Worm (Caenorhabditis elegans) whole organism, L3 larva: ENCODE data around the gene Y71H2AM.6.

Source experiments
- R02D3.7 ChIP-seq: fragments of 150-350 bp; optimal IDR thresholded peaks from 2 replicates; lab custom pipeline; 2014; ENCODE audit warnings: missing biosample characterization, missing genetic modification characterization
- aly-2 ChIP-seq: fragments of 150-350 bp; optimal IDR thresholded peaks from 2 replicates; lab custom pipeline; 2014; ENCODE audit warnings: missing biosample characterization, missing genetic modification characterization
- ama-1 ChIP-seq: fragments of 150-350 bp; optimal IDR thresholded peaks from 2 replicates; lab custom pipeline; 2018
- ceh-28 ChIP-seq: fragments of 150-350 bp; optimal IDR thresholded peaks from 2 replicates; lab custom pipeline; 2014; ENCODE audit warnings: missing biosample characterization, missing genetic modification reagents, missing genetic modification characterization
- ceh-9 ChIP-seq: sonication (generic microtip); optimal IDR thresholded peaks from 2 replicates; lab custom pipeline; 2018; ENCODE audit warnings: missing biosample characterization, missing genetic modification characterization
- daf-12 ChIP-seq: fragments of 150-350 bp; optimal IDR thresholded peaks from 2 replicates; lab custom pipeline; 2014; ENCODE audit warnings: missing biosample characterization, missing genetic modification reagents, missing genetic modification characterization
- egl-27 ChIP-seq: sonication (generic microtip); optimal IDR thresholded peaks from 4 replicates; lab custom pipeline; 2017; ENCODE audit warnings: missing biosample characterization, missing genetic modification reagents, missing genetic modification characterization
- egl-5 ChIP-seq: fragments of 150-350 bp; optimal IDR thresholded peaks from 2 replicates; lab custom pipeline; 2017; ENCODE audit warnings: missing biosample characterization, missing genetic modification reagents, missing genetic modification characterization, inconsistent platforms
- elt-1 ChIP-seq: fragments of 150-350 bp; optimal IDR thresholded peaks from 2 replicates; lab custom pipeline; 2014; ENCODE audit warnings: missing biosample characterization, missing genetic modification characterization
- elt-2 ChIP-seq: sonication (generic microtip); optimal IDR thresholded peaks from 2 replicates; lab custom pipeline; 2016; ENCODE audit warnings: missing genetic modification reagents, mild to moderate bottlenecking, missing genetic modification characterization, missing compliant biosample characterization
- elt-3 ChIP-seq, 3 experiments: fragments of 150-350 bp in 1 of 3; sonication (generic microtip) in 2 of 3; optimal IDR thresholded peaks; 2 replicates in 2 of 3; 4 replicates in 1 of 3; lab custom pipeline; 2014 to 2017; ENCODE audit warnings: missing biosample characterization in 3 of 3, missing genetic modification characterization in 3 of 3
- fkh-10 ChIP-seq: sonication (generic microtip); optimal IDR thresholded peaks from 2 replicates; lab custom pipeline; 2017; ENCODE audit warnings: missing biosample characterization, missing genetic modification reagents, missing genetic modification characterization
- fkh-2 ChIP-seq: fragments of 150-350 bp; optimal IDR thresholded peaks from 2 replicates; lab custom pipeline; 2014; ENCODE audit warnings: missing biosample characterization, missing genetic modification reagents, missing genetic modification characterization
- fos-1 ChIP-seq: fragments of 150-350 bp; optimal IDR thresholded peaks from 2 replicates; lab custom pipeline; 2014; ENCODE audit warnings: missing biosample characterization, missing genetic modification characterization
- hmg-11 ChIP-seq: sonication (generic microtip); optimal IDR thresholded peaks from 2 replicates; lab custom pipeline; 2016; ENCODE audit warnings: missing genetic modification characterization, missing compliant biosample characterization
- jun-1 ChIP-seq: fragments of 150-350 bp; optimal IDR thresholded peaks from 2 replicates; lab custom pipeline; 2014; ENCODE audit warnings: missing biosample characterization, missing genetic modification reagents, missing genetic modification characterization
- lin-15B ChIP-seq: fragments of 150-350 bp; optimal IDR thresholded peaks from 2 replicates; lab custom pipeline; 2014; ENCODE audit warnings: missing biosample characterization, missing genetic modification characterization
- lin-39 ChIP-seq: fragments of 150-350 bp; optimal IDR thresholded peaks from 2 replicates; lab custom pipeline; 2018; ENCODE audit warnings: missing biosample characterization, missing genetic modification reagents, missing genetic modification characterization
- lsy-12 ChIP-seq: sonication (generic microtip); optimal IDR thresholded peaks from 2 replicates; lab custom pipeline; 2016; ENCODE audit warnings: mild to moderate bottlenecking, missing genetic modification characterization, missing compliant biosample characterization
- mdl-1 ChIP-seq: fragments of 150-350 bp; optimal IDR thresholded peaks from 2 replicates; lab custom pipeline; 2014; ENCODE audit warnings: missing biosample characterization, missing genetic modification characterization
- nfya-1 ChIP-seq: sonication (generic microtip); optimal IDR thresholded peaks from 2 replicates; lab custom pipeline; 2017; ENCODE audit warnings: missing genetic modification characterization, mild to moderate bottlenecking, missing compliant biosample characterization, antibody characterized with exemption, moderate library complexity; ENCODE audit not compliant: insufficient read depth
- nhr-11 ChIP-seq: fragments of 150-350 bp; optimal IDR thresholded peaks from 2 replicates; lab custom pipeline; 2014; ENCODE audit warnings: missing biosample characterization, missing genetic modification characterization
- nhr-12 ChIP-seq: fragments of 150-350 bp; optimal IDR thresholded peaks from 2 replicates; lab custom pipeline; 2014; ENCODE audit warnings: missing biosample characterization, missing genetic modification characterization
- nhr-23 ChIP-seq: fragments of 150-350 bp; optimal IDR thresholded peaks from 2 replicates; lab custom pipeline; 2014; ENCODE audit warnings: missing biosample characterization, missing genetic modification reagents, missing genetic modification characterization
- nhr-237 ChIP-seq: fragments of 150-350 bp; optimal IDR thresholded peaks from 2 replicates; lab custom pipeline; 2014; ENCODE audit warnings: missing biosample characterization, missing genetic modification characterization
- nhr-25 ChIP-seq: sonication (generic microtip); optimal IDR thresholded peaks from 2 replicates; lab custom pipeline; 2017; ENCODE audit warnings: missing biosample characterization, missing genetic modification characterization
- nhr-28 ChIP-seq: fragments of 150-350 bp; optimal IDR thresholded peaks from 2 replicates; lab custom pipeline; 2014; ENCODE audit warnings: missing biosample characterization, missing genetic modification characterization
- nhr-43 ChIP-seq: sonication (generic microtip); optimal IDR thresholded peaks from 2 replicates; lab custom pipeline; 2016; ENCODE audit warnings: mild to moderate bottlenecking, missing genetic modification characterization, missing compliant biosample characterization; ENCODE audit not compliant: poor library complexity, severe bottlenecking
- nhr-67 ChIP-seq: fragments of 150-350 bp; optimal IDR thresholded peaks from 2 replicates; lab custom pipeline; 2014; ENCODE audit warnings: missing biosample characterization, missing genetic modification characterization
- nhr-76 ChIP-seq: fragments of 150-350 bp; sonication (generic microtip); optimal IDR thresholded peaks from 5 replicates; lab custom pipeline; 2014; ENCODE audit warnings: missing biosample characterization, missing genetic modification characterization
- nhr-77 ChIP-seq: fragments of 150-350 bp; optimal IDR thresholded peaks from 2 replicates; lab custom pipeline; 2014; ENCODE audit warnings: missing biosample characterization, missing genetic modification characterization
- pha-4 ChIP-seq: fragments of 150-350 bp; optimal IDR thresholded peaks from 2 replicates; lab custom pipeline; 2014; ENCODE audit warnings: missing biosample characterization, missing genetic modification reagents, missing genetic modification characterization
- pqm-1 ChIP-seq: fragments of 150-350 bp; optimal IDR thresholded peaks from 2 replicates; lab custom pipeline; 2017; ENCODE audit warnings: missing biosample characterization, missing genetic modification characterization, inconsistent platforms
- sea-2 ChIP-seq: fragments of 150-350 bp; sonication (generic microtip); optimal IDR thresholded peaks from 4 replicates; lab custom pipeline; 2014; ENCODE audit warnings: missing biosample characterization, missing genetic modification reagents, missing genetic modification characterization
- skn-1 ChIP-seq: fragments of 150-350 bp; optimal IDR thresholded peaks from 2 replicates; lab custom pipeline; 2014; ENCODE audit warnings: missing biosample characterization, missing genetic modification characterization
- snpc-4 ChIP-seq: fragments of 150-350 bp; optimal IDR thresholded peaks from 2 replicates; lab custom pipeline; 2014; ENCODE audit warnings: missing biosample characterization, missing genetic modification characterization
- tbx-2 ChIP-seq: sonication (generic microtip); optimal IDR thresholded peaks from 2 replicates; lab custom pipeline; 2016; ENCODE audit warnings: mild to moderate bottlenecking, missing genetic modification characterization, missing compliant biosample characterization
- unc-39 ChIP-seq: sonication (generic microtip); optimal IDR thresholded peaks from 4 replicates; lab custom pipeline; 2017; ENCODE audit warnings: missing biosample characterization, missing genetic modification characterization
- unc-62 ChIP-seq: fragments of 150-350 bp; sonication (generic microtip); optimal IDR thresholded peaks from 4 replicates; lab custom pipeline; 2014; ENCODE audit warnings: missing biosample characterization, missing genetic modification reagents, missing genetic modification characterization
- zag-1 ChIP-seq: fragments of 150-350 bp; optimal IDR thresholded peaks from 2 replicates; lab custom pipeline; 2014; ENCODE audit warnings: missing biosample characterization, missing genetic modification characterization
- ztf-11 ChIP-seq: fragments of 150-350 bp; optimal IDR thresholded peaks from 2 replicates; lab custom pipeline; 2014; ENCODE audit warnings: missing biosample characterization, missing genetic modification characterization
- ztf-4 ChIP-seq: fragments of 150-350 bp; optimal IDR thresholded peaks from 2 replicates; lab custom pipeline; 2014; ENCODE audit warnings: missing biosample characterization, missing genetic modification characterization

Y71H2AM.6 gene

DNA sequence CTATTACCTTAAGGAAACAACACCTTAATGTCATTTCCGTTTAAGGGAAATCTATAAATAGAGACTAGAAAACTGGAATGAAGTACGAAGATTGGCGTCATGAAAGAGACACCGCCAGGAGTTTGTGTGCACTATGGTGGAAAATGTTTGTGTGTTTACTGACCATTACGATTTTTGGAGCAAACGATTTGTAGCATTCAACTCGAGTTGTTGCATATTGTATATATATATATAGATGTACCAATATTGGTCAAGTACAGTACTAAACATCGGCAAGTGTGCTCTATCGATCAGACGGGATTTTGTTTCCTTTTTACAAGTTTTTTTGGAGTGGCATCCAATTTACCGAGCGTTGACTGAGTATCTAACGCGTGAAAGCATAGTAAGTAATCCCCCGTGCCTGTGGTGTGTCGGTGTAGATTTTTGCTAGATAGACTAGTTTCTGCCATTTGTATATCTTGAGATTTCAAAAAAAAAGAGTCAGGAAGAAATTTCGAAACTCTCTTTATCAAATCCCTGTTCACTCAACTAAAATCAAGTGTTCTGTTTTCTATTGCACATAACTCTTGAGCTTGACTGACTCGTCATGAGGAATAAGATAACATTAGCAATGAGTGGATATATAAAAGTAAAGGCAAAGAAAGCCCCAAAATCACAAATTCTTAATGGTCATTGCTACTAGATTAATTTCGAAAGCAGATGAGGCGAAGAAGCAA is 21.1 kb downstream of the Y71H2AM.6 start, which contains the start of the genes twk-45 and Y71H2AM.25:
twk-45 (minus strand) TSS at position 101 of the 716 bp plus-strand sequence.
Y71H2AM.25 (plus strand) TSS at position 666 of the 716 bp plus-strand sequence.
- TF ChIP-seq nhr-25 (no peak), ztf-11 (tag; lab: Kevin White, UChicago) (no peak), nhr-76 (no peak), egl-5 (no peak), nhr-12 (no peak), tbx-2 (no peak), unc-62 (GFP tag; lab: Kevin White, UChicago) (no peak), snpc-4 (tag; lab: Kevin White, UChicago) (no peak), daf-12 (tag; lab: Kevin White, UChicago) (no peak), nfya-1 (tag; lab: Kevin White, UChicago) (no peak), mdl-1 (tag; lab: Kevin White, UChicago) (no peak), lin-39 (tag; lab: Kevin White, UChicago) (no peak), ceh-28 (no peak), nhr-23 (no peak), R02D3.7 (no peak), nhr-11 (tag; lab: Kevin White, UChicago) (no peak), nhr-237 (tag; lab: Kevin White, UChicago) (no peak), aly-2 (tag; lab: Kevin White, UChicago) (no peak), fkh-2 (tag; lab: Kevin White, UChicago) (no peak), lin-15B (tag; lab: Kevin White, UChicago) (no peak)
- TF ChIP-seq, all 47 proteins: peak for 0

DNA sequence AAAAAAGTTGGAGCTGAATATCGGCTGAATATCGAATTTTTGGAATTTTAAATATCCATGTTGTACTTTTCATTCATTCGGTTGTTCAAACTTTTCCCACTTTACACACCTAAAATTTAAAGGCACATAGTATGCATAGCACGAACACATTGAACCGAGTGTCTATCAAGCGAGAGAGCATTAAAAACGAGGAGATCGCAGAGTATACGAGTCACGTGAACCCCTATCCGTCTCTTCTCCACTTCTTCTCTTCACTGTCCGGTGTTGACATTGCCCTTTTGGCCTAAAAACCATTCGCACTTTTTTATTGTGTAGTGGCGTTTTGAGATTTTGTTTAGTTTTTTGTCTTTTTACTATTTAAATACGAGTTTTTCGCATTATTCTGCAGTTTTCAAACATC is 23.6 kb downstream of the Y71H2AM.6 start:
- TF ChIP-seq sea-2 (GFP tag; lab: Kevin White, UChicago) (no peak), R02D3.7 (no peak), ama-1 (no peak), ceh-9 (tag; lab: Kevin White, UChicago) (no peak), nhr-23 (peak; percentile 81), nhr-12 (no peak), ceh-28 (no peak), unc-62 (GFP tag; lab: Kevin White, UChicago) (no peak), nhr-28 (tag; lab: Kevin White, UChicago) (no peak), pha-4 (tag; lab: Kevin White, UChicago) (peak; percentile 96), fos-1 (tag; lab: Kevin White, UChicago) (no peak), nhr-25 (peak; percentile 61), unc-39 (tag; lab: Kevin White, UChicago) (no peak), fkh-2 (tag; lab: Kevin White, UChicago) (peak; percentile 45), elt-3 (tag; optimal IDR thresholded peaks at IDR 0.05; lab: Kevin White, UChicago) (no peak), daf-12 (tag; lab: Kevin White, UChicago) (no peak), ztf-11 (tag; lab: Kevin White, UChicago) (no peak), jun-1 (no peak), nfya-1 (tag; lab: Kevin White, UChicago) (peak; percentile 72), elt-1 (tag; lab: Kevin White, UChicago) (no peak), zag-1 (tag; lab: Kevin White, UChicago) (no peak), skn-1 (tag; lab: Kevin White, UChicago) (no peak), nhr-11 (tag; lab: Kevin White, UChicago) (no peak), nhr-76 (no peak), nhr-67 (tag; lab: Kevin White, UChicago) (no peak), ztf-4 (no peak), egl-27 (tag; lab: Kevin White, UChicago) (no peak), egl-5 (no peak), nhr-43 (tag; lab: Kevin White, UChicago) (peak; percentile 15), nhr-77 (tag; lab: Kevin White, UChicago) (no peak), lin-15B (tag; lab: Kevin White, UChicago) (peak; percentile 63), snpc-4 (tag; lab: Kevin White, UChicago) (peak; percentile 42), lin-39 (tag; lab: Kevin White, UChicago) (no peak), fkh-10 (GFP tag; lab: Kevin White, UChicago) (no peak), elt-2 (tag; lab: Kevin White, UChicago) (peak; percentile 18), pqm-1 (peak; percentile 20), lsy-12 (tag; lab: Kevin White, UChicago) (no peak), hmg-11 (tag; lab: Kevin White, UChicago) (peak; percentile 6)
- TF ChIP-seq, all 47 proteins: peak for 11
